Worm (Caenorhabditis elegans) whole organism, L4 larva: ENCODE data around the gene F09E5.11.

Experiments
- D1046.2 ChIP-seq: fragments of 200-800 bp; sonication (Bioruptor generic); IDR thresholded peaks from 2 replicates; pipeline ENCODE4 v1.3.6; 2022; ENCODE audit warnings: missing genetic modification characterization, missing compliant biosample characterization
- F26F4.8 ChIP-seq: fragments of 200-800 bp; sonication (Bioruptor generic); conservative IDR thresholded peaks from 2 replicates; pipeline ENCODE4 v1.3.6; 2022; ENCODE audit warnings: missing genetic modification characterization, missing compliant biosample characterization
- F37D6.2 ChIP-seq: sonication (generic microtip); optimal IDR thresholded peaks from 2 replicates; lab custom pipeline; 2016; ENCODE audit warnings: mild to moderate bottlenecking, missing genetic modification characterization, missing compliant biosample characterization
- F49E8.2 ChIP-seq: sonication (generic microtip); optimal IDR thresholded peaks from 2 replicates; lab custom pipeline; 2016; ENCODE audit warnings: missing compliant biosample characterization, mild to moderate bottlenecking, missing genetic modification characterization, borderline replicate concordance
- T26A8.4 ChIP-seq: fragments of 200-800 bp; sonication (Bioruptor generic); IDR thresholded peaks from 2 replicates; pipeline ENCODE4 v1.3.6; 2022; ENCODE audit warnings: missing genetic modification characterization, missing compliant biosample characterization
- Y105C5A.15 ChIP-seq: fragments of 200-800 bp; sonication (Bioruptor generic); IDR thresholded peaks from 2 replicates; pipeline ENCODE4 v1.3.6; 2022; ENCODE audit warnings: missing genetic modification characterization, missing compliant biosample characterization
- Y75B8A.6 ChIP-seq: fragments of 200-800 bp; sonication (Bioruptor generic); IDR thresholded peaks from 2 replicates; pipeline ENCODE4 v1.3.6; 2022; ENCODE audit warnings: missing genetic modification reagents, missing genetic modification characterization, missing compliant biosample characterization
- ZK337.2 ChIP-seq: fragments of 200-800 bp; sonication (Bioruptor generic); IDR thresholded peaks from 2 replicates; pipeline ENCODE4 v1.3.6; 2022; ENCODE audit warnings: missing genetic modification reagents, missing genetic modification characterization, missing compliant biosample characterization
- ZK546.5 ChIP-seq, 2 experiments: sonication (generic microtip); optimal IDR thresholded peaks; 2 replicates each; lab custom pipeline; 2017; ENCODE audit warnings: missing biosample characterization in 2 of 2, missing genetic modification characterization in 2 of 2
- arid-1 ChIP-seq: fragments of 200-800 bp; sonication (Bioruptor generic); conservative IDR thresholded peaks from 2 replicates; pipeline ENCODE4 v1.3.6; 2022; ENCODE audit warnings: missing genetic modification reagents, missing genetic modification characterization, missing compliant biosample characterization
- attf-4 ChIP-seq: sonication (generic microtip); optimal IDR thresholded peaks from 3 replicates; lab custom pipeline; 2017; ENCODE audit warnings: missing biosample characterization, missing genetic modification characterization
- ceh-20 ChIP-seq: fragments of 200-800 bp; sonication (Bioruptor generic); IDR thresholded peaks from 2 replicates; pipeline ENCODE4 v1.3.6; 2022; ENCODE audit warnings: missing genetic modification reagents, missing genetic modification characterization, missing compliant biosample characterization
- ceh-32 ChIP-seq: sonication (generic microtip); optimal IDR thresholded peaks from 2 replicates; lab custom pipeline; 2016; ENCODE audit warnings: mild to moderate bottlenecking, missing genetic modification characterization, missing compliant biosample characterization; ENCODE audit not compliant: poor library complexity
- ceh-82 ChIP-seq: sonication (generic microtip); optimal IDR thresholded peaks from 2 replicates; lab custom pipeline; 2017; ENCODE audit warnings: missing biosample characterization, missing genetic modification characterization
- ctbp-1 ChIP-seq: fragments of 200-800 bp; sonication (Bioruptor generic); IDR thresholded peaks from 2 replicates; pipeline ENCODE4 v1.3.6; 2022; ENCODE audit warnings: missing genetic modification reagents, missing genetic modification characterization, missing compliant biosample characterization
- dmd-6 ChIP-seq: fragments of 200-800 bp; sonication (Bioruptor generic); IDR thresholded peaks from 2 replicates; pipeline ENCODE4 v1.3.6; 2022; ENCODE audit warnings: missing genetic modification reagents, missing genetic modification characterization, missing compliant biosample characterization
- duxl-1 ChIP-seq: sonication (generic microtip); optimal IDR thresholded peaks from 2 replicates; lab custom pipeline; 2016; ENCODE audit warnings: mild to moderate bottlenecking, missing genetic modification characterization, moderate library complexity, missing compliant biosample characterization; ENCODE audit not compliant: poor library complexity
- egl-27 ChIP-seq: sonication (generic microtip); optimal IDR thresholded peaks from 3 replicates; lab custom pipeline; 2017; ENCODE audit warnings: missing biosample characterization, missing genetic modification reagents, missing genetic modification characterization
- gei-8 ChIP-seq: fragments of 200-800 bp; sonication (Bioruptor generic); optimal IDR thresholded peaks from 2 replicates; lab custom pipeline; 2018; ENCODE audit warnings: mild to moderate bottlenecking, missing genetic modification characterization, missing compliant biosample characterization
- hif-1 ChIP-seq, 2 experiments: sonication (generic microtip); optimal IDR thresholded peaks; 2 replicates each; lab custom pipeline; 2016 to 2017; ENCODE audit warnings: missing compliant biosample characterization in 2 of 2, missing genetic modification characterization in 2 of 2, missing genetic modification reagents in 2 of 2, missing genotype in 2 of 2, mild to moderate bottlenecking in 1 of 2
- hlh-11 ChIP-seq: fragments of 200-800 bp; sonication (Bioruptor generic); optimal IDR thresholded peaks from 2 replicates; lab custom pipeline; 2018; ENCODE audit warnings: mild to moderate bottlenecking, missing genetic modification characterization, missing compliant biosample characterization
- hmg-1.1 ChIP-seq: fragments of 200-800 bp; sonication (Bioruptor generic); IDR thresholded peaks from 2 replicates; pipeline ENCODE4 v1.3.6; 2022; ENCODE audit warnings: missing genetic modification reagents, missing genetic modification characterization, missing compliant biosample characterization
- jun-1 ChIP-seq: fragments of 150-350 bp; optimal IDR thresholded peaks from 2 replicates; lab custom pipeline; 2014; ENCODE audit warnings: missing biosample characterization, missing genetic modification reagents, missing genetic modification characterization
- lin-1 ChIP-seq: fragments of 200-800 bp; sonication (Bioruptor generic); IDR thresholded peaks from 2 replicates; pipeline ENCODE4 v1.3.6; 2022; ENCODE audit warnings: missing genetic modification reagents, missing genetic modification characterization, missing compliant biosample characterization
- lin-13 ChIP-seq: fragments of 150-350 bp; optimal IDR thresholded peaks from 2 replicates; lab custom pipeline; 2014; ENCODE audit warnings: missing biosample characterization, missing genetic modification reagents, missing genetic modification characterization
- lin-15B ChIP-seq: fragments of 150-350 bp; sonication (generic microtip); optimal IDR thresholded peaks from 3 replicates; lab custom pipeline; 2014; ENCODE audit warnings: missing biosample characterization, missing genetic modification characterization
- lin-29 ChIP-seq: fragments of 200-800 bp; sonication (Bioruptor generic); IDR thresholded peaks from 2 replicates; pipeline ENCODE4 v1.3.6; 2022; ENCODE audit warnings: missing genetic modification reagents, missing genetic modification characterization, missing compliant biosample characterization
- lsy-2 ChIP-seq, 2 experiments: fragments of 150-350 bp in 1 of 2; sonication (generic microtip) in 1 of 2; optimal IDR thresholded peaks; 2 replicates each; lab custom pipeline; 2014 to 2017; ENCODE audit warnings: missing biosample characterization in 2 of 2, missing genetic modification characterization in 2 of 2
- mdt-29 ChIP-seq: fragments of 200-800 bp; sonication (Bioruptor generic); IDR thresholded peaks from 2 replicates; pipeline ENCODE4 v1.3.6; 2022; ENCODE audit warnings: missing genetic modification reagents, missing genetic modification characterization, missing compliant biosample characterization
- mes-2 ChIP-seq: sonication (generic microtip); optimal IDR thresholded peaks from 2 replicates; lab custom pipeline; 2016; ENCODE audit warnings: missing genotype, mild to moderate bottlenecking, missing genetic modification characterization, missing compliant biosample characterization; ENCODE audit not compliant: poor library complexity, severe bottlenecking
- nhr-10 ChIP-seq: fragments of 150-350 bp; optimal IDR thresholded peaks from 2 replicates; lab custom pipeline; 2014; ENCODE audit warnings: missing biosample characterization, missing genetic modification characterization
- nhr-28 ChIP-seq: fragments of 150-350 bp; optimal IDR thresholded peaks from 2 replicates; lab custom pipeline; 2014; ENCODE audit warnings: missing biosample characterization, missing genetic modification characterization
- nhr-41 ChIP-seq: fragments of 200-800 bp; sonication (Bioruptor generic); IDR thresholded peaks from 2 replicates; pipeline ENCODE4 v1.3.6; 2022; ENCODE audit warnings: missing genetic modification reagents, missing genetic modification characterization, missing compliant biosample characterization
- nhr-42 ChIP-seq: fragments of 200-800 bp; sonication (Bioruptor generic); IDR thresholded peaks from 2 replicates; pipeline ENCODE4 v1.3.6; 2022; ENCODE audit warnings: missing genetic modification characterization, missing compliant biosample characterization
- nhr-48 ChIP-seq: sonication (generic microtip); optimal IDR thresholded peaks from 2 replicates; lab custom pipeline; 2016; ENCODE audit warnings: mild to moderate bottlenecking, missing genetic modification characterization, missing compliant biosample characterization
- nhr-6 ChIP-seq: fragments of 150-350 bp; optimal IDR thresholded peaks from 2 replicates; lab custom pipeline; 2014; ENCODE audit warnings: missing biosample characterization, missing genetic modification characterization
- nhr-77 ChIP-seq: fragments of 150-350 bp; optimal IDR thresholded peaks from 2 replicates; lab custom pipeline; 2014; ENCODE audit warnings: missing biosample characterization, missing genetic modification characterization
- php-3 ChIP-seq: fragments of 200-800 bp; sonication (Bioruptor generic); IDR thresholded peaks from 2 replicates; pipeline ENCODE4 v1.3.6; 2022; ENCODE audit warnings: missing genetic modification reagents, missing genetic modification characterization, missing compliant biosample characterization
- pqm-1 ChIP-seq: sonication (generic microtip); optimal IDR thresholded peaks from 2 replicates; lab custom pipeline; 2017; ENCODE audit warnings: missing biosample characterization, missing genetic modification characterization
- rbr-2 ChIP-seq: sonication (generic microtip); optimal IDR thresholded peaks from 2 replicates; lab custom pipeline; 2016; ENCODE audit warnings: missing genotype, missing genetic modification characterization, missing compliant biosample characterization
- set-16 ChIP-seq: fragments of 200-800 bp; sonication (Bioruptor generic); IDR thresholded peaks from 2 replicates; pipeline ENCODE4 v1.3.6; 2022; ENCODE audit warnings: missing genetic modification reagents, missing genetic modification characterization, missing compliant biosample characterization
- skn-1 ChIP-seq: fragments of 150-350 bp; optimal IDR thresholded peaks from 2 replicates; lab custom pipeline; 2014; ENCODE audit warnings: missing biosample characterization, missing genetic modification characterization
- unc-39 ChIP-seq: sonication (generic microtip); optimal IDR thresholded peaks from 2 replicates; lab custom pipeline; 2017; ENCODE audit warnings: missing biosample characterization, missing genetic modification characterization
- unc-62 ChIP-seq, 3 experiments: fragments of 150-350 bp in 1 of 3; sonication (generic microtip); optimal IDR thresholded peaks in 2 of 3; peaks in 1 of 3; 1 replicate in 1 of 3; 2 replicates in 2 of 3; lab custom pipeline; 2014 to 2017; ENCODE audit warnings: missing biosample characterization in 3 of 3, missing genetic modification characterization in 3 of 3, missing genetic modification reagents in 3 of 3, missing genotype in 1 of 3
- zfp-3 ChIP-seq: fragments of 200-800 bp; sonication (Bioruptor generic); conservative IDR thresholded peaks from 2 replicates; pipeline ENCODE4 v1.3.6; 2022; ENCODE audit warnings: missing genetic modification reagents, missing genetic modification characterization, missing compliant biosample characterization
- zip-11 ChIP-seq: fragments of 200-800 bp; sonication (Bioruptor generic); IDR thresholded peaks from 2 replicates; pipeline ENCODE4 v1.3.6; 2022; ENCODE audit warnings: missing genetic modification characterization, missing compliant biosample characterization
- zip-2 ChIP-seq: fragments of 150-350 bp; optimal IDR thresholded peaks from 2 replicates; lab custom pipeline; 2014; ENCODE audit warnings: missing biosample characterization, missing genetic modification characterization
- ztf-11 ChIP-seq: fragments of 150-350 bp; optimal IDR thresholded peaks from 2 replicates; lab custom pipeline; 2014; ENCODE audit warnings: missing biosample characterization, missing genetic modification characterization
- ztf-7 ChIP-seq: fragments of 150-350 bp; optimal IDR thresholded peaks from 2 replicates; lab custom pipeline; 2014; ENCODE audit warnings: missing biosample characterization, missing genetic modification characterization

The F09E5.11 gene

ce11 chrII:5373275-5374047 lies 15.5 kb upstream of the F09E5.11 start, which contains the start of the genes agt-2 and F09E5.3 (continued):
- no peak for TF ChIP-seq egl-27
- TF ChIP-seq zip-2 (tag; lab: Kevin White, UChicago) = peak; percentile 48
- peak; percentile 84 for TF ChIP-seq lin-13 (GFP tag; lab: Kevin White, UChicago)
- TF ChIP-seq attf-4 (tag; lab: Kevin White, UChicago) = no peak
- peak in 1 of 2 experiments; percentile 88 for TF ChIP-seq unc-62 (GFP tag; optimal IDR thresholded peaks at IDR 0.05 in 1 of 2; lab: Kevin White, UChicago)
- TF ChIP-seq unc-62 (tag; optimal IDR thresholded peaks at IDR 0.05; lab: Kevin White, UChicago) = no peak
- no peak for TF ChIP-seq lin-1 (GFP tag; lab: Robert Waterston, UW)
- no peak for TF ChIP-seq php-3 (GFP tag; lab: Robert Waterston, UW)
- TF ChIP-seq mes-2 (tag; lab: Kevin White, UChicago) = peak; percentile 93
- TF ChIP-seq F37D6.2 (tag; lab: Kevin White, UChicago) = peak; percentile 83
- TF ChIP-seq ceh-32 (tag; lab: Kevin White, UChicago) = no peak
- peak; percentile 83 for TF ChIP-seq hlh-11 (tag; lab: Kevin White, UChicago)
- peak; percentile 74 for TF ChIP-seq pqm-1 (tag; lab: Kevin White, UChicago)
- TF ChIP-seq nhr-42 (GFP tag; lab: Robert Waterston, UW) = 0 out of 2 replicates have a peak, but pooled peaks have one; percentile 17
- TF ChIP-seq ZK546.5 (tag; optimal IDR thresholded peaks at IDR 0.05; lab: Kevin White, UChicago) = no peak
- TF ChIP-seq ztf-7 = peak; percentile 47
- TF ChIP-seq mdt-29 (GFP tag; lab: Robert Waterston, UW) = no peak
- TF ChIP-seq ceh-20 = peak; percentile 85
- peak; percentile 90 for TF ChIP-seq T26A8.4 (GFP tag; lab: Robert Waterston, UW)
- peak; percentile 34 for TF ChIP-seq nhr-28 (tag; lab: Kevin White, UChicago)
- peak; percentile 74 for TF ChIP-seq zfp-3 (GFP tag; lab: Robert Waterston, UW)
- TF ChIP-seq lsy-2 (tag; optimal IDR thresholded peaks at IDR 0.05; lab: Kevin White, UChicago) = peak; percentile 68 to 96
- no peak for TF ChIP-seq ceh-82 (tag; lab: Kevin White, UChicago)
- no peak for TF ChIP-seq nhr-41 (GFP tag; lab: Robert Waterston, UW)
- TF ChIP-seq hmg-1.1 = peak; percentile 73; the same call in 1 of the 2 replicates
- peak in 1 of 2 experiments; percentile 58 for TF ChIP-seq hif-1 (tag; optimal IDR thresholded peaks at IDR 0.05; lab: Kevin White, UChicago)
- no peak for TF ChIP-seq gei-8 (GFP tag; lab: Kevin White, UChicago)
- TF ChIP-seq F26F4.8 (GFP tag; lab: Robert Waterston, UW) = no peak
- TF ChIP-seq zip-11 (GFP tag; lab: Robert Waterston, UW) = no peak
- peak; percentile 82 for TF ChIP-seq nhr-77 (tag; lab: Kevin White, UChicago)
- no peak for TF ChIP-seq jun-1 (tag; lab: Kevin White, UChicago)
- no peak for TF ChIP-seq D1046.2
- TF ChIP-seq Y105C5A.15 (GFP tag; lab: Robert Waterston, UW) = no peak
- peak; percentile 58 for TF ChIP-seq duxl-1
- no peak for TF ChIP-seq lin-15B (tag; lab: Kevin White, UChicago)
- TF ChIP-seq Y75B8A.6 (GFP tag; lab: Robert Waterston, UW) = no peak
- no peak for TF ChIP-seq F49E8.2
- no peak for TF ChIP-seq nhr-10 (tag; lab: Kevin White, UChicago)
- peak; percentile 83 for TF ChIP-seq dmd-6 (GFP tag; lab: Robert Waterston, UW)
- no peak for TF ChIP-seq ztf-11 (tag; lab: Kevin White, UChicago)
- TF ChIP-seq nhr-6 (tag; lab: Kevin White, UChicago) = peak; percentile 58
- peak; percentile 80; the same call in 1 of the 2 replicates for TF ChIP-seq ctbp-1 (GFP tag; lab: Robert Waterston, UW)
- peak; percentile 67 for TF ChIP-seq nhr-48 (tag; lab: Kevin White, UChicago)
- TF ChIP-seq arid-1 (GFP tag; lab: Robert Waterston, UW) = peak; percentile 54; the same call in 1 of the 2 replicates
- TF ChIP-seq set-16 (GFP tag; lab: Robert Waterston, UW) = no peak
- TF ChIP-seq unc-39 (tag; lab: Kevin White, UChicago) = no peak
- no peak for TF ChIP-seq ZK337.2
- TF ChIP-seq lin-29 = peak; percentile 51; the same call in 1 of the 2 replicates
- TF ChIP-seq skn-1 (tag; lab: Kevin White, UChicago) = no peak
- TF ChIP-seq rbr-2 (tag; lab: Kevin White, UChicago) = peak; percentile 89
